Worm (Caenorhabditis elegans) whole organism, late embryonic: Measurements from ENCODE around the gene pfs-2.

ENCODE experiments used
- C08G9.2 ChIP-seq: sonication (generic microtip); optimal IDR thresholded peaks from 2 replicates; lab custom pipeline; 2016; ENCODE audit warnings: mild to moderate bottlenecking, missing genetic modification characterization, moderate library complexity, missing compliant biosample characterization
- C38D4.7 ChIP-seq: fragments of 200-800 bp; sonication (Bioruptor generic); optimal IDR thresholded peaks from 2 replicates; lab custom pipeline; 2018; ENCODE audit warnings: mild to moderate bottlenecking, missing genetic modification characterization, moderate library complexity, missing compliant biosample characterization
- ama-1 ChIP-seq: fragments of 150-350 bp; optimal IDR thresholded peaks from 2 replicates; lab custom pipeline; 2014
- ceh-18 ChIP-seq: sonication (generic microtip); optimal IDR thresholded peaks from 2 replicates; lab custom pipeline; 2016; ENCODE audit warnings: missing genetic modification characterization, missing compliant biosample characterization
- ceh-24 ChIP-seq: sonication (generic microtip); optimal IDR thresholded peaks from 2 replicates; lab custom pipeline; 2016; ENCODE audit warnings: mild to moderate bottlenecking, missing genetic modification characterization, missing compliant biosample characterization
- ceh-30 ChIP-seq: fragments of 150-350 bp; optimal IDR thresholded peaks from 2 replicates; lab custom pipeline; 2014; ENCODE audit warnings: missing biosample characterization, missing genetic modification characterization
- ceh-9 ChIP-seq: sonication (generic microtip); optimal IDR thresholded peaks from 2 replicates; lab custom pipeline; 2016; ENCODE audit warnings: mild to moderate bottlenecking, missing genetic modification characterization, inconsistent platforms, missing compliant biosample characterization
- dmd-4 ChIP-seq: sonication (generic microtip); optimal IDR thresholded peaks from 2 replicates; lab custom pipeline; 2016; ENCODE audit warnings: borderline replicate concordance, missing genetic modification characterization, missing compliant biosample characterization
- dve-1 ChIP-seq: sonication (generic microtip); optimal IDR thresholded peaks from 2 replicates; lab custom pipeline; 2017; ENCODE audit warnings: antibody characterized with exemption, mild to moderate bottlenecking, missing genetic modification characterization, missing compliant biosample characterization
- elt-4 ChIP-seq: sonication (generic microtip); optimal IDR thresholded peaks from 2 replicates; lab custom pipeline; 2016; ENCODE audit warnings: missing genetic modification characterization, missing compliant biosample characterization
- eyg-1 ChIP-seq: sonication (generic microtip); optimal IDR thresholded peaks from 2 replicates; lab custom pipeline; 2016; ENCODE audit warnings: missing genotype, missing genetic modification characterization, missing compliant biosample characterization
- fax-1 ChIP-seq: sonication (generic microtip); optimal IDR thresholded peaks from 2 replicates; lab custom pipeline; 2016; ENCODE audit warnings: missing genotype, missing genetic modification characterization, missing compliant biosample characterization
- fkh-6 ChIP-seq: sonication (generic microtip); optimal IDR thresholded peaks from 2 replicates; lab custom pipeline; 2016; ENCODE audit warnings: missing genetic modification characterization, missing compliant biosample characterization
- hlh-13 ChIP-seq: fragments of 200-800 bp; sonication (Bioruptor generic); optimal IDR thresholded peaks from 2 replicates; lab custom pipeline; 2018; ENCODE audit warnings: mild to moderate bottlenecking, missing genetic modification characterization, missing compliant biosample characterization
- hlh-15 ChIP-seq: sonication (generic microtip); optimal IDR thresholded peaks from 2 replicates; lab custom pipeline; 2016; ENCODE audit warnings: missing genetic modification characterization, missing compliant biosample characterization
- hlh-6 ChIP-seq: sonication (generic microtip); optimal IDR thresholded peaks from 2 replicates; lab custom pipeline; 2016; ENCODE audit warnings: missing genotype, missing genetic modification characterization, missing compliant biosample characterization
- hlh-8 ChIP-seq: sonication (generic microtip); optimal IDR thresholded peaks from 2 replicates; lab custom pipeline; 2016; ENCODE audit warnings: missing genotype, missing genetic modification characterization, missing compliant biosample characterization
- madf-2 ChIP-seq: sonication (generic microtip); optimal IDR thresholded peaks from 2 replicates; lab custom pipeline; 2017; ENCODE audit warnings: missing genetic modification characterization, missing compliant biosample characterization
- mec-3 ChIP-seq: sonication (generic microtip); optimal IDR thresholded peaks from 2 replicates; lab custom pipeline; 2016; ENCODE audit warnings: borderline replicate concordance, missing genetic modification characterization, missing compliant biosample characterization
- nfya-1 ChIP-seq: sonication (generic microtip); optimal IDR thresholded peaks from 2 replicates; lab custom pipeline; 2017; ENCODE audit warnings: missing genetic modification characterization, mild to moderate bottlenecking, missing compliant biosample characterization, antibody characterized with exemption, moderate library complexity
- nhr-11 ChIP-seq: fragments of 150-350 bp; optimal IDR thresholded peaks from 2 replicates; lab custom pipeline; 2014; ENCODE audit warnings: missing biosample characterization, missing genetic modification characterization
- nhr-232 ChIP-seq: sonication (generic microtip); optimal IDR thresholded peaks from 2 replicates; lab custom pipeline; 2016; ENCODE audit warnings: missing genetic modification characterization, missing compliant biosample characterization
- pat-9 ChIP-seq: fragments of 200-800 bp; sonication (Bioruptor generic); optimal IDR thresholded peaks from 2 replicates; lab custom pipeline; 2018; ENCODE audit warnings: mild to moderate bottlenecking, missing genetic modification characterization, moderate library complexity, missing compliant biosample characterization
- pha-4 ChIP-seq: fragments of 150-350 bp; optimal IDR thresholded peaks from 2 replicates; lab custom pipeline; 2018; ENCODE audit warnings: missing biosample characterization, missing genetic modification reagents, missing genetic modification characterization
- pqm-1 ChIP-seq: sonication (generic microtip); optimal IDR thresholded peaks from 2 replicates; lab custom pipeline; 2016; ENCODE audit warnings: missing genetic modification characterization, missing compliant biosample characterization
- pros-1 ChIP-seq: fragments of 150-350 bp; optimal IDR thresholded peaks from 2 replicates; lab custom pipeline; 2014; ENCODE audit warnings: missing biosample characterization, missing genetic modification reagents, missing genetic modification characterization
- rnt-1 ChIP-seq: sonication (generic microtip); optimal IDR thresholded peaks from 2 replicates; lab custom pipeline; 2016; ENCODE audit warnings: missing genetic modification characterization, missing compliant biosample characterization
- sdc-2 ChIP-seq: sonication (generic microtip); optimal IDR thresholded peaks from 2 replicates; lab custom pipeline; 2016; ENCODE audit warnings: missing genotype, missing genetic modification characterization, missing compliant biosample characterization
- sox-2 ChIP-seq: fragments of 200-800 bp; sonication (Bioruptor generic); IDR thresholded peaks from 2 replicates; pipeline ENCODE4 v1.3.6; 2022; ENCODE audit warnings: missing genetic modification reagents, missing genetic modification characterization, missing compliant biosample characterization
- sox-4 ChIP-seq: sonication (generic microtip); optimal IDR thresholded peaks from 2 replicates; lab custom pipeline; 2017; ENCODE audit warnings: mild to moderate bottlenecking, missing genetic modification characterization, inconsistent platforms, missing compliant biosample characterization
- syd-9 ChIP-seq: sonication (generic microtip); optimal IDR thresholded peaks from 2 replicates; lab custom pipeline; 2016; ENCODE audit warnings: mild to moderate bottlenecking, missing genetic modification characterization, moderate library complexity, missing compliant biosample characterization
- tbx-2 ChIP-seq: sonication (generic microtip); optimal IDR thresholded peaks from 2 replicates; lab custom pipeline; 2016; ENCODE audit warnings: missing genetic modification characterization, missing compliant biosample characterization
- tbx-7 ChIP-seq: sonication (generic microtip); optimal IDR thresholded peaks from 2 replicates; lab custom pipeline; 2016; ENCODE audit warnings: missing genotype, missing genetic modification characterization, missing compliant biosample characterization
- unc-86 ChIP-seq: sonication (generic microtip); optimal IDR thresholded peaks from 2 replicates; lab custom pipeline; 2016; ENCODE audit warnings: missing genetic modification characterization, missing compliant biosample characterization
- ztf-16 ChIP-seq: sonication (generic microtip); optimal IDR thresholded peaks from 2 replicates; lab custom pipeline; 2017; ENCODE audit warnings: missing genetic modification characterization, missing compliant biosample characterization

Gene pfs-2

ce11 chrII:14349356-14349923, 8.7 kb upstream of the pfs-2 start, which contains the start of the genes Y54G11A.17, lin-7 and elof-1 (continued):
- TF ChIP-seq tbx-7 (tag; lab: Kevin White, UChicago) (no peak), rnt-1 (no peak), tbx-2 (tag; lab: Kevin White, UChicago) (peak; percentile 55), elt-4 (tag; lab: Kevin White, UChicago) (no peak), mec-3 (tag; lab: Kevin White, UChicago) (no peak), C38D4.7 (GFP tag; lab: Kevin White, UChicago) (no peak), fkh-6 (tag; lab: Kevin White, UChicago) (no peak), sox-4 (peak; percentile 32), dve-1 (tag; lab: Kevin White, UChicago) (peak; percentile 11), eyg-1 (tag; lab: Kevin White, UChicago) (no peak), nfya-1 (tag; lab: Kevin White, UChicago) (peak; percentile 92), nhr-232 (tag; lab: Kevin White, UChicago) (no peak), fax-1 (tag; lab: Kevin White, UChicago) (no peak), pros-1 (tag; lab: Kevin White, UChicago) (no peak), madf-2 (tag; lab: Kevin White, UChicago) (peak; percentile 5), syd-9 (no peak)

- TF ChIP-seq rnt-1 (no peak), sox-2 (no peak), ama-1 (lab: Kevin White, UChicago) (no peak), ztf-16 (tag; lab: Kevin White, UChicago) (no peak), pat-9 (tag; lab: Kevin White, UChicago) (no peak), hlh-13 (GFP tag; lab: Kevin White, UChicago) (no peak), ceh-30 (tag; lab: Kevin White, UChicago) (no peak), pqm-1 (tag; lab: Kevin White, UChicago) (no peak), hlh-6 (tag; lab: Kevin White, UChicago) (no peak), pros-1 (tag; lab: Kevin White, UChicago) (no peak), C38D4.7 (GFP tag; lab: Kevin White, UChicago) (no peak), unc-86 (tag; lab: Kevin White, UChicago) (no peak), ceh-24 (tag; lab: Kevin White, UChicago) (no peak), hlh-15 (no peak)
Observed at ce11 chrII:14350768-14351167, 7.4 kb upstream of the pfs-2 start.

- TF ChIP-seq ceh-9 (tag; lab: Kevin White, UChicago) (no peak), ceh-18 (tag; lab: Kevin White, UChicago) (no peak), tbx-2 (tag; lab: Kevin White, UChicago) (no peak), ceh-30 (tag; lab: Kevin White, UChicago) (no peak), hlh-8 (tag; lab: Kevin White, UChicago) (no peak)
Observed at ce11 chrII:14351352-14351751, 6.8 kb upstream of the pfs-2 start.

DNA sequence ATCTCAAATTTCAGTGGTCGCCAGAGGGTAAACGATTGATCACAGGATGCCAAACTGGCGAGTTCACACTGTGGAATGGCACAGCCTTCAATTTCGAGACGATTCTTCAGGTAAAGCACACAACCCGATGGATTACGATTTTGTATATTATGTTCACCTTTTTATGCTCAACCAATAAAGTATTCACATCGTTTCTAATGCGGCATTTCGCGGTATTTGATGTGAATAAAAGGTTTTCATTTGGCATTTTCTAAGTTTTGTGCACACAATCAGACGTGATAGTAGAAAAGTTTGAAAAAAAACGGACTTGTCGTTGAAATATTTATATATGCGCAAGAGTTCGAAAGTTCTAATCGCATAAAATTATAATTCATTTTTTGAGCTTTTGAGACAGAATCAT, 841 bp downstream of the pfs-2 start:
- TF ChIP-seq rnt-1 (no peak), dmd-4 (no peak), C08G9.2 (tag; lab: Kevin White, UChicago) (no peak), ama-1 (lab: Kevin White, UChicago) (no peak), pha-4 (tag; lab: Kevin White, UChicago) (no peak)

ce11 chrII:14360675-14361074, 2.5 kb downstream of the pfs-2 start:
- TF ChIP-seq sdc-2 (peak; percentile 8), nhr-11 (tag; lab: Kevin White, UChicago) (no peak)
